Fruit fly (Drosophila melanogaster): ENCODE results near the gene CG13692.

CG13692 gene

dm6 chr2L:431629-431984 is 10.0 kb downstream of the CG13692 start (continued):
- TF ChIP-seq rib (GFP tag; IDR thresholded peaks at IDR 0.05) (no peak), kay (GFP tag; optimal IDR thresholded peaks at IDR 0.05) (no peak), GATAe (GFP tag; conservative IDR thresholded peaks at IDR 0.05) (no peak), Hr78 (GFP tag; optimal IDR thresholded peaks at IDR 0.05) (peak in 1 of 2 experiments; percentile 98), CG10274 (GFP tag; optimal IDR thresholded peaks at IDR 0.05) (no peak), CG8944 (GFP tag; optimal IDR thresholded peaks at IDR 0.05) (no peak), ken (GFP tag; IDR thresholded peaks at IDR 0.05) (no peak), chm (GFP tag; IDR thresholded peaks at IDR 0.05) (0 out of 2 replicates have a peak, but pooled peaks have one; percentile 42), ind (GFP tag; optimal IDR thresholded peaks at IDR 0.05) (no peak), CG15696 (tag; optimal IDR thresholded peaks at IDR 0.05) (no peak), Spps (tag; optimal IDR thresholded peaks at IDR 0.05) (no peak)

dm6 chr2L:432119-432518 is 10.5 kb downstream of the CG13692 start:
- no peak for TF ChIP-seq Abd-B (GFP tag; optimal IDR thresholded peaks at IDR 0.05)
- no peak for TF ChIP-seq tup (GFP tag; optimal IDR thresholded peaks at IDR 0.05)
- TF ChIP-seq exex (tag; optimal IDR thresholded peaks at IDR 0.05), result peak; percentile 5
- peak; percentile 21 for TF ChIP-seq sens (GFP tag)

- TF ChIP-seq chinmo (GFP tag; IDR thresholded peaks at IDR 0.05; ENCODE audit: partially characterized antibody) (0 out of 4 replicates have a peak, but pooled peaks have one; percentile 52), Ada2b (GFP tag; IDR thresholded peaks at IDR 0.05) (no peak), CG12104 (GFP tag; optimal IDR thresholded peaks at IDR 0.05) (no peak), CG6765 (GFP tag; optimal IDR thresholded peaks at IDR 0.05) (no peak), Nf-YA (GFP tag; IDR thresholded peaks at IDR 0.05) (no peak), Fer3 (tag; optimal IDR thresholded peaks at IDR 0.05) (no peak), sd (tag; optimal IDR thresholded peaks at IDR 0.05) (peak; percentile 53), pfk (GFP tag; optimal IDR thresholded peaks at IDR 0.05) (no peak), da (GFP tag; optimal IDR thresholded peaks at IDR 0.05) (no peak), E2f2 (GFP tag; IDR thresholded peaks at IDR 0.05) (no peak), ttk (GFP tag; IDR thresholded peaks at IDR 0.05) (no peak), CG13894 (tag; optimal IDR thresholded peaks at IDR 0.05) (peak; percentile 89), CG18011 (GFP tag; optimal IDR thresholded peaks at IDR 0.05) (no peak), CG3281 (GFP tag; optimal IDR thresholded peaks at IDR 0.05) (no peak), CG17912 (GFP tag; optimal IDR thresholded peaks at IDR 0.05) (no peak), CG3407 (GFP tag; optimal IDR thresholded peaks at IDR 0.05) (no peak)
Observed at dm6 chr2L:434439-434838, 12.9 kb downstream of the CG13692 start.

- TF ChIP-seq CG14965 (GFP tag; optimal IDR thresholded peaks at IDR 0.05; ENCODE audit: borderline replicate concordance) (no peak), pan (optimal IDR thresholded peaks at IDR 0.05) (no peak), pan (GFP tag; optimal IDR thresholded peaks at IDR 0.05 in 1 of 2, IDR thresholded peaks at IDR 0.05 in 1 of 2) (peak in 1 of 2 experiments; percentile 55), gem (tag; optimal IDR thresholded peaks at IDR 0.05) (peak; percentile 54), CG14710 (tag; optimal IDR thresholded peaks at IDR 0.05) (peak; percentile 12), ap (GFP tag; IDR thresholded peaks at IDR 0.05) (0 out of 2 replicates have a peak, but pooled peaks have one; percentile 36), CG30403 (GFP tag; optimal IDR thresholded peaks at IDR 0.05) (peak; percentile 8), CG6689 (GFP tag; IDR thresholded peaks at IDR 0.05) (0 out of 2 replicates have a peak, but pooled peaks have one; percentile 21), her (GFP tag; optimal IDR thresholded peaks at IDR 0.05) (no peak), CG6175 (GFP tag; IDR thresholded peaks at IDR 0.05) (no peak), Sox100B (GFP tag; optimal IDR thresholded peaks at IDR 0.05) (peak; percentile 4), Hr51 (GFP tag; optimal IDR thresholded peaks at IDR 0.05) (peak in 1 of 2 experiments; percentile 61), CG17359 (tag; optimal IDR thresholded peaks at IDR 0.05) (peak; percentile 57), CG4360 (GFP tag; IDR thresholded peaks at IDR 0.05) (0 out of 2 replicates have a peak, but pooled peaks have one; percentile 20), phol (tag; optimal IDR thresholded peaks at IDR 0.05) (peak; percentile 24), CG2678 (tag; optimal IDR thresholded peaks at IDR 0.05) (peak; percentile 42), unpg (GFP tag; optimal IDR thresholded peaks at IDR 0.05) (peak; percentile 46)
Observed at dm6 chr2L:435311-435806, 13.8 kb downstream of the CG13692 start.

Data from whole organism, embryonic.